Worm (Caenorhabditis elegans) whole organism, L4/young adult: ENCODE data around the gene amdh-1.

Experiments used
- W03F9.2 ChIP-seq: fragments of 150-350 bp; optimal IDR thresholded peaks from 2 replicates; lab custom pipeline; 2014; ENCODE audit warnings: missing biosample characterization, missing genetic modification characterization
- dao-5 ChIP-seq: sonication (generic microtip); optimal IDR thresholded peaks from 2 replicates; lab custom pipeline; 2016; ENCODE audit warnings: missing genotype, missing genetic modification characterization, moderate library complexity, missing compliant biosample characterization
- him-1 ChIP-seq: sonication (generic microtip); optimal IDR thresholded peaks from 2 replicates; lab custom pipeline; 2016; ENCODE audit warnings: missing genotype, missing genetic modification reagents, missing genetic modification characterization, missing compliant biosample characterization

- TF ChIP-seq him-1 (tag; lab: Kevin White, UChicago), result no peak
- TF ChIP-seq W03F9.2 (tag; lab: Kevin White, UChicago), result no peak
- TF ChIP-seq dao-5, result no peak
Measured at ce11 chrIII:6261985-6262384, 10.4 kb downstream of the amdh-1 start, which contains the start of gene srg-4.
